Worm (Caenorhabditis elegans) whole organism, L1 larva: ENCODE measurements around the gene srg-55.

Source experiments
- aly-2 ChIP-seq: fragments of 150-350 bp; optimal IDR thresholded peaks from 2 replicates; lab custom pipeline; 2014; ENCODE audit warnings: missing biosample characterization, missing genetic modification characterization
- fos-1 ChIP-seq: fragments of 150-350 bp; optimal IDR thresholded peaks from 2 replicates; lab custom pipeline; 2014; ENCODE audit warnings: missing biosample characterization, missing genetic modification characterization

DNA sequence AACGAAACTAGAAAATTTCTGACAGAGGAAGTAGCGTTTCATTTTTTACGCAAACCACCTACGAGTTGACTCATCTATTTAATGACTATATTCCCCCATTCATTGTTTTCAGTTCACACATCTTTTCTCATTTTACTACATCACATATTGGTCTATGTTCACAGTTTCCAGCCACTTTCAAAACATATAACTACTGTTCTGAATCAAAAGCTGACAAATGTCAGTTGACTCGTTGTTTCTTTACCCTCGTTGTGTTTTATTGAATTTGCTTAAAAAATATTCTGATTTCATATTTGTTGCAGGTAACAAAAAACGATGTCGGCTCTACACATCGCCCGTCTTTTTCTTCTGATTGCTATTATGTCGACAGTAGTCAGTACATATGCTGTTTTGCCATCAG is 43.0 kb upstream of the srg-55 start, which contains the start of gene nlp-59:
- TF ChIP-seq aly-2 (tag; lab: Kevin White, UChicago) (no peak), fos-1 (tag; lab: Kevin White, UChicago) (no peak)
